Worm (Caenorhabditis elegans): ENCODE data around the gene nhr-52.

The nhr-52 gene

DNA sequence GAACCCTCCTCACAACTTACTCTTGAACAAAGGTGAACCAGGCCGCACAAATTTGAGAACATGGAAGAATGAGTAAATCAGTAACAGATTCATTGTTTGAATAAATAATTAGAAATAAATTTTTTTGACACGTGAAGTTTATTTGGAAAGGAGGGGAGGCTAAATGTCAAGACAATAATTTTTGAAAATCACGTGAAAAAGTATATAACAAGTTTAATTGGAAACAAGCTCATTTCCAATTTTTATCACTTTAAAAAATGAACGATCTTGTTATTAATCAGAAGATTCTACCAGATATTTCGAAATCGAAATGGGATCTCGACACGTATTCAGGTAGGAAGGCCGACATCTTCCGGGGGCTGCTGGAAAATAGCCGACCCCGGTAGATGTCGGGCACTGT, 49.3 kb downstream of the nhr-52 start, which contains the start of the genes irld-57 and sfxn-1.3:
TSS of gene irld-57 (minus strand) at position 101 of the 400 bp plus-strand sequence.
TSS of gene sfxn-1.3 (plus strand) at position 232 of the 400 bp plus-strand sequence.
- no peak for TF ChIP-seq lin-13 (GFP tag; optimal IDR thresholded peaks at IDR 0.05)
- no peak for TF ChIP-seq ceh-16 (tag; optimal IDR thresholded peaks at IDR 0.05)
- TF ChIP-seq egl-27 (tag; optimal IDR thresholded peaks at IDR 0.05): no peak
- no peak for TF ChIP-seq lin-39 (tag; optimal IDR thresholded peaks at IDR 0.05)
- TF ChIP-seq crh-2 (tag; optimal IDR thresholded peaks at IDR 0.05): no peak
- no peak for TF ChIP-seq ztf-4 (tag; optimal IDR thresholded peaks at IDR 0.05)
- TF ChIP-seq alr-1 (tag; optimal IDR thresholded peaks at IDR 0.05): no peak
- TF ChIP-seq gmeb-1 (tag; optimal IDR thresholded peaks at IDR 0.05): no peak
- no peak for TF ChIP-seq aly-2 (tag; optimal IDR thresholded peaks at IDR 0.05)
- TF ChIP-seq Y55F3AM.14 (GFP tag; optimal IDR thresholded peaks at IDR 0.05): no peak
- no peak for TF ChIP-seq nhr-129 (tag; optimal IDR thresholded peaks at IDR 0.05)

Measured in whole organism, L2 larva.